Worm (Caenorhabditis elegans) whole organism, L4/young adult: ENCODE measurements around the gene F31D5.2.

Experiments
- W03F9.2 ChIP-seq: fragments of 150-350 bp; optimal IDR thresholded peaks from 2 replicates; lab custom pipeline; 2014; ENCODE audit warnings: missing biosample characterization, missing genetic modification characterization
- dao-5 ChIP-seq: sonication (generic microtip); optimal IDR thresholded peaks from 2 replicates; lab custom pipeline; 2016; ENCODE audit warnings: missing genotype, missing genetic modification characterization, moderate library complexity, missing compliant biosample characterization
- him-1 ChIP-seq: sonication (generic microtip); optimal IDR thresholded peaks from 2 replicates; lab custom pipeline; 2016; ENCODE audit warnings: missing genotype, missing genetic modification reagents, missing genetic modification characterization, missing compliant biosample characterization

DNA sequence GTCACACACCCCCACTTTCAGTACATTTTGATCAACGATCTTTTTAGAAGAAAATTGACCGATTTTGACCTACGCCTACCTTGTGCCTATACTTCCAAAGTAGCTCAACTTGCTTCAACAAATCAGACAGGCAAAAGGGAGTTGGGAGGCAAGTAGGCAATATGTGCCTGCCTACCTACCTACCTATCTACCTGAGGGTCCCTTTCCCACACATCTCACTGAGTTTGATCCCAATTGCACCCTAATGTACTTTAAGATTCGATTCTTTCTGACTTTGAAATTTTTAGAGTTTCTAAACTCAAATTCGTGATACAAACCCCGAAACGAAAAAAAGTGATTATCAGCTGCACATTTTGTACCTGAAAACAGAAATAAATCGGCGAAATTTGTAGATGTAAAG lies 52.3 kb downstream of the F31D5.2 start:
- TF ChIP-seq W03F9.2, result no peak
- TF ChIP-seq dao-5 (tag; lab: Kevin White, UChicago), result no peak
- no peak for TF ChIP-seq him-1
